Fruit fly (Drosophila melanogaster) whole organism, embryonic: ENCODE data around the gene CG33767.

Experiments used
- CG13296 ChIP-seq: fragments of 200-800 bp; sonication (Bioruptor generic); optimal IDR thresholded peaks from 3 replicates; lab custom pipeline; 2018; ENCODE audit warnings: missing biosample characterization, mild to moderate bottlenecking, missing genetic modification characterization
- D19A ChIP-seq: fragments of 200-800 bp; optimal IDR thresholded peaks from 3 replicates; lab custom pipeline; 2019; ENCODE audit warnings: missing biosample characterization, mild to moderate bottlenecking, missing genetic modification characterization, moderate library complexity
- emc ChIP-seq: fragments of 200-800 bp; sonication (Bioruptor generic); optimal IDR thresholded peaks from 2 replicates; lab custom pipeline; 2016; ENCODE audit warnings: missing biosample characterization, missing genetic modification characterization
- hth ChIP-seq: fragments of >200 bp; optimal IDR thresholded peaks from 2 replicates; lab custom pipeline; 2017; ENCODE audit warnings: inconsistent platforms
- tx ChIP-seq: fragments of 200-800 bp; sonication (Bioruptor generic); optimal IDR thresholded peaks from 2 replicates; lab custom pipeline; 2016; ENCODE audit warnings: missing biosample characterization, missing genetic modification characterization

DNA sequence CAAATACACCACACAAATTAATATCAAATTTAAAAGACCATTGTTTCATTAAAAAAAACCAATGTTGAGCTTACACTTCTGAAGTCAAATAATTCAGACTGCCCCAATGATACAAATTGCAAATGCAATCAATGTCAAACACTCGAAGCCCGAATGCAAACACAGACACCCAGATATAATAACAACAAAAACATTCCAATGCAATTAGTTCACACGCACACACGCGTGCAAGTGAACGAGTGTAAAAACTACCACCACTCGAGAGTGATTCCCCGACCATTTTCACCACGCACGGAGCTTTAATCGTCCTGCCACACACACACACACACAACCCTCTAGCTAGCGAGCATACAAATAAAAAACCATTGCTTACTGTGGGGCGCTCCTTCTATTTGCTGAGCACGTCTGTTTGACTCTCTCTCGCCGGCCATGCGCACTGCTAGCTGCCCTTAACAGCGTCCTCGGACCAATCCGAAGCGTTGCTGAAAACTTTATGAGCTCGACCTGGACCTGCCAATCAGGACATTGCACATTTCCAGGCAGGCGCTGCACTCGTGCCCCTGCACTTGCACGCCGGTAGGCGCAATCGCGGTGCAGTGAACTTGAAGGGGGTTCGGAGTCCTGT, 3.7 kb upstream of the CG33767 start:
- TF ChIP-seq hth (lab: Kevin White, UChicago): no peak
- no peak for TF ChIP-seq D19A
- TF ChIP-seq CG13296 (GFP tag; lab: Kevin White, UChicago): no peak
- no peak for TF ChIP-seq tx (GFP tag; lab: Kevin White, UChicago)
- TF ChIP-seq emc (GFP tag; lab: Kevin White, UChicago): no peak
